Fruit fly (Drosophila melanogaster) whole organism, embryonic: ENCODE results near the gene edin.

ENCODE experiments used
- ATbp ChIP-seq: fragments of 200-800 bp; sonication (Bioruptor generic); optimal IDR thresholded peaks from 2 replicates; lab custom pipeline; 2017; ENCODE audit warnings: missing biosample characterization, mild to moderate bottlenecking, missing genetic modification characterization, missing genetic modification reagents
- Aef1 ChIP-seq: fragments of 200-800 bp; sonication (Bioruptor generic); IDR thresholded peaks from 3 replicates; pipeline ENCODE4 v1.3.6; 2022; ENCODE audit warnings: missing biosample characterization, missing genetic modification characterization
- Atf6 ChIP-seq: fragments of 200-800 bp; sonication (Bioruptor generic); IDR thresholded peaks from 2 replicates; pipeline ENCODE4 v1.3.6; 2022; ENCODE audit warnings: missing biosample characterization, missing genetic modification characterization
- BtbVII ChIP-seq: fragments of 200-800 bp; sonication (Bioruptor generic); optimal IDR thresholded peaks from 3 replicates; lab custom pipeline; 2017; ENCODE audit warnings: missing biosample characterization, mild to moderate bottlenecking, missing genetic modification characterization
- C15 ChIP-seq: fragments of 200-800 bp; sonication (Bioruptor generic); IDR thresholded peaks from 3 replicates; pipeline ENCODE4 v1.3.6; 2022; ENCODE audit warnings: missing biosample characterization, missing genetic modification characterization
- CG10321 ChIP-seq: fragments of 200-800 bp; sonication (Bioruptor generic); IDR thresholded peaks from 2 replicates; pipeline ENCODE4 v1.3.6; 2022; ENCODE audit warnings: missing biosample characterization, missing genetic modification characterization
- CG11695 ChIP-seq: fragments of 200-800 bp; sonication (Bioruptor generic); IDR thresholded peaks from 3 replicates; pipeline ENCODE4 v1.3.6; 2022; ENCODE audit warnings: missing biosample characterization, missing genetic modification characterization
- CG11696 ChIP-seq: fragments of 200-800 bp; sonication (Bioruptor generic); IDR thresholded peaks from 2 replicates; pipeline ENCODE4 v1.3.6; 2022; ENCODE audit warnings: missing biosample characterization, missing genetic modification characterization
- CG11723 ChIP-seq: fragments of 200-800 bp; sonication (Bioruptor generic); optimal IDR thresholded peaks from 2 replicates; lab custom pipeline; 2017; ENCODE audit warnings: missing biosample characterization, mild to moderate bottlenecking, missing genetic modification characterization
- CG13424 ChIP-seq: fragments of 200-800 bp; sonication (Bioruptor generic); optimal IDR thresholded peaks from 2 replicates; lab custom pipeline; 2019; ENCODE audit warnings: missing biosample characterization, mild to moderate bottlenecking, missing genetic modification characterization, moderate library complexity
- CG17361 ChIP-seq: fragments of 200-800 bp; sonication (Bioruptor generic); IDR thresholded peaks from 3 replicates; pipeline ENCODE4 v1.3.6; 2022; ENCODE audit warnings: missing biosample characterization, missing genetic modification characterization
- CG17385 ChIP-seq: fragments of 200-800 bp; sonication (Bioruptor generic); optimal IDR thresholded peaks from 3 replicates; lab custom pipeline; 2018; ENCODE audit warnings: missing biosample characterization, mild to moderate bottlenecking, missing genetic modification characterization
- CG34224 ChIP-seq: fragments of 200-800 bp; sonication (Bioruptor generic); IDR thresholded peaks from 3 replicates; pipeline ENCODE4 v1.3.6; 2022; ENCODE audit warnings: missing biosample characterization, missing genetic modification characterization; ENCODE audit not compliant: partially characterized antibody
- CG3726 ChIP-seq: fragments of 200-800 bp; sonication (Bioruptor generic); IDR thresholded peaks from 3 replicates; pipeline ENCODE4, ENCODE4 v1.3.6; 2022; ENCODE audit warnings: missing biosample characterization, missing genetic modification characterization
- CG4360 ChIP-seq: fragments of 200-800 bp; sonication (Bioruptor generic); IDR thresholded peaks from 2 replicates; pipeline ENCODE4 v1.3.6; 2022; ENCODE audit warnings: missing biosample characterization, missing genetic modification characterization
- CG6683 ChIP-seq: fragments of 200-800 bp; sonication (Bioruptor generic); optimal IDR thresholded peaks from 2 replicates; lab custom pipeline; 2017; ENCODE audit warnings: missing biosample characterization, mild to moderate bottlenecking, missing genetic modification characterization, missing genetic modification reagents
- CG7839 ChIP-seq: fragments of 200-800 bp; sonication (Bioruptor generic); optimal IDR thresholded peaks from 3 replicates; lab custom pipeline; 2018; ENCODE audit warnings: missing biosample characterization, mild to moderate bottlenecking, missing genetic modification characterization, moderate library complexity
- CG7963 ChIP-seq: fragments of 200-800 bp; sonication (Bioruptor generic); IDR thresholded peaks from 3 replicates; pipeline ENCODE4 v1.3.6; 2022; ENCODE audit warnings: missing biosample characterization, missing genetic modification characterization; ENCODE audit not compliant: partially characterized antibody
- CG8089 ChIP-seq: fragments of 200-800 bp; sonication (Bioruptor generic); optimal IDR thresholded peaks from 3 replicates; lab custom pipeline; 2016; ENCODE audit warnings: missing biosample characterization, missing genetic modification characterization
- CG9932 ChIP-seq: fragments of 200-800 bp; sonication (Bioruptor generic); IDR thresholded peaks from 2 replicates; pipeline ENCODE4 v1.3.6; 2022; ENCODE audit warnings: missing biosample characterization, missing genetic modification characterization
- CoRest ChIP-seq: fragments of 200-800 bp; sonication (Bioruptor generic); optimal IDR thresholded peaks from 3 replicates; lab custom pipeline; 2018; ENCODE audit warnings: missing biosample characterization, mild to moderate bottlenecking, missing genetic modification characterization, moderate library complexity
- D19A ChIP-seq: fragments of 200-800 bp; optimal IDR thresholded peaks from 3 replicates; lab custom pipeline; 2019; ENCODE audit warnings: missing biosample characterization, mild to moderate bottlenecking, missing genetic modification characterization, moderate library complexity
- Elba2 ChIP-seq: fragments of 200-800 bp; sonication (Bioruptor generic); optimal IDR thresholded peaks from 3 replicates; lab custom pipeline; 2016; ENCODE audit warnings: missing biosample characterization, missing genetic modification characterization
- HLH54F ChIP-seq: fragments of 200-800 bp; sonication (Bioruptor generic); optimal IDR thresholded peaks from 3 replicates; lab custom pipeline; 2016; ENCODE audit warnings: missing biosample characterization, missing genetic modification characterization
- Hmr ChIP-seq: fragments of 200-800 bp; sonication (Bioruptor generic); optimal IDR thresholded peaks from 3 replicates; lab custom pipeline; 2017; ENCODE audit warnings: mild to moderate bottlenecking, missing biosample characterization, missing genetic modification reagents, missing genetic modification characterization
- Jarid2 ChIP-seq: fragments of 200-800 bp; sonication (Bioruptor generic); optimal IDR thresholded peaks from 3 replicates; lab custom pipeline; 2017; ENCODE audit warnings: mild to moderate bottlenecking, missing biosample characterization, missing genetic modification reagents, missing genetic modification characterization
- Meics ChIP-seq: fragments of 200-800 bp; sonication (Bioruptor generic); optimal IDR thresholded peaks from 2 replicates; lab custom pipeline; 2017; ENCODE audit warnings: missing biosample characterization, mild to moderate bottlenecking, missing genetic modification characterization
- NC2α ChIP-seq: fragments of 200-800 bp; sonication (Bioruptor generic); optimal IDR thresholded peaks from 2 replicates; lab custom pipeline; 2016; ENCODE audit warnings: missing biosample characterization, missing genetic modification characterization
- Nf-YA ChIP-seq: fragments of 200-800 bp; sonication (Bioruptor generic); IDR thresholded peaks from 2 replicates; pipeline ENCODE4 v1.3.6; 2022; ENCODE audit warnings: missing biosample characterization, missing genetic modification characterization
- Optix ChIP-seq: fragments of 200-800 bp; sonication (Bioruptor generic); IDR thresholded peaks from 3 replicates; pipeline ENCODE4 v1.3.6; 2022; ENCODE audit warnings: missing biosample characterization, missing genetic modification characterization
- Sry-δ ChIP-seq: fragments of 200-800 bp; sonication (Bioruptor generic); optimal IDR thresholded peaks from 2 replicates; lab custom pipeline; 2016; ENCODE audit warnings: missing biosample characterization, missing genetic modification characterization
- Trl ChIP-seq, 3 experiments: fragments of >200 bp in 2 of 3; fragments of 200-800 bp in 1 of 3; sonication (Bioruptor generic) in 1 of 3; optimal IDR thresholded peaks; 2 replicates in 1 of 3; 3 replicates in 2 of 3; lab custom pipeline; 2016 to 2017; ENCODE audit warnings: missing biosample characterization in 1 of 3, missing genetic modification characterization in 1 of 3
- amos ChIP-seq: fragments of 200-800 bp; sonication (Bioruptor generic); IDR thresholded peaks from 2 replicates; pipeline ENCODE4 v1.3.6; 2022; ENCODE audit warnings: missing biosample characterization, missing genetic modification characterization; ENCODE audit not compliant: partially characterized antibody
- ap ChIP-seq: fragments of 200-800 bp; sonication (Bioruptor generic); IDR thresholded peaks from 2 replicates; pipeline ENCODE4 v1.3.6; 2022; ENCODE audit warnings: missing biosample characterization, missing genetic modification characterization
- ato ChIP-seq: fragments of 200-800 bp; sonication (Bioruptor generic); IDR thresholded peaks from 2 replicates; pipeline ENCODE4 v1.3.6; 2022; ENCODE audit warnings: missing biosample characterization, missing genetic modification characterization; ENCODE audit not compliant: partially characterized antibody
- az2 ChIP-seq: fragments of 200-800 bp; sonication (Bioruptor generic); optimal IDR thresholded peaks from 3 replicates; lab custom pipeline; 2016; ENCODE audit warnings: missing biosample characterization, missing genetic modification characterization
- bowl ChIP-seq: fragments of 200-800 bp; sonication (Bioruptor generic); IDR thresholded peaks from 2 replicates; pipeline ENCODE4 v1.3.6; 2022; ENCODE audit warnings: missing biosample characterization, missing genetic modification characterization
- bsh ChIP-seq, 2 experiments: fragments of 200-800 bp; sonication (Bioruptor generic); optimal IDR thresholded peaks; 2 replicates each; lab custom pipeline; 2017 to 2018; ENCODE audit warnings: mild to moderate bottlenecking in 2 of 2, missing biosample characterization in 2 of 2, missing genetic modification characterization in 2 of 2, moderate library complexity in 1 of 2
- dan ChIP-seq: fragments of 200-800 bp; sonication (Bioruptor generic); IDR thresholded peaks from 2 replicates; pipeline ENCODE4 v1.3.6; 2022; ENCODE audit warnings: missing biosample characterization, missing genetic modification characterization
- dm ChIP-seq: fragments of 200-800 bp; sonication (Bioruptor generic); optimal IDR thresholded peaks from 3 replicates; lab custom pipeline; 2016; ENCODE audit warnings: missing biosample characterization, missing genetic modification characterization
- jigr1 ChIP-seq: fragments of 200-800 bp; sonication (Bioruptor generic); IDR thresholded peaks from 3 replicates; pipeline ENCODE4 v1.3.6; 2022; ENCODE audit warnings: missing biosample characterization, missing genetic modification characterization
- lbe ChIP-seq: fragments of 200-800 bp; sonication (Bioruptor generic); optimal IDR thresholded peaks from 2 replicates; lab custom pipeline; 2016; ENCODE audit warnings: missing biosample characterization, mild to moderate bottlenecking, missing genetic modification characterization
- lilli ChIP-seq: fragments of 200-800 bp; sonication (Bioruptor generic); optimal IDR thresholded peaks from 3 replicates; lab custom pipeline; 2016; ENCODE audit warnings: missing biosample characterization, missing genetic modification characterization
- nmo ChIP-seq: fragments of 200-800 bp; sonication (Bioruptor generic); optimal IDR thresholded peaks from 2 replicates; lab custom pipeline; 2018; ENCODE audit warnings: missing biosample characterization, mild to moderate bottlenecking, missing genetic modification characterization, moderate library complexity
- pzg ChIP-seq: fragments of 200-800 bp; sonication (Bioruptor generic); optimal IDR thresholded peaks from 3 replicates; lab custom pipeline; 2018; ENCODE audit warnings: missing biosample characterization, mild to moderate bottlenecking, missing genetic modification characterization, moderate library complexity
- repo ChIP-seq: fragments of 200-800 bp; sonication (Bioruptor generic); optimal IDR thresholded peaks from 2 replicates; lab custom pipeline; 2016; ENCODE audit warnings: missing biosample characterization, missing genetic modification characterization
- slbo ChIP-seq: fragments of 200-800 bp; sonication (Bioruptor generic); IDR thresholded peaks from 2 replicates; pipeline ENCODE4 v1.3.6; 2022; ENCODE audit warnings: missing biosample characterization, missing genetic modification characterization

edin gene

DNA sequence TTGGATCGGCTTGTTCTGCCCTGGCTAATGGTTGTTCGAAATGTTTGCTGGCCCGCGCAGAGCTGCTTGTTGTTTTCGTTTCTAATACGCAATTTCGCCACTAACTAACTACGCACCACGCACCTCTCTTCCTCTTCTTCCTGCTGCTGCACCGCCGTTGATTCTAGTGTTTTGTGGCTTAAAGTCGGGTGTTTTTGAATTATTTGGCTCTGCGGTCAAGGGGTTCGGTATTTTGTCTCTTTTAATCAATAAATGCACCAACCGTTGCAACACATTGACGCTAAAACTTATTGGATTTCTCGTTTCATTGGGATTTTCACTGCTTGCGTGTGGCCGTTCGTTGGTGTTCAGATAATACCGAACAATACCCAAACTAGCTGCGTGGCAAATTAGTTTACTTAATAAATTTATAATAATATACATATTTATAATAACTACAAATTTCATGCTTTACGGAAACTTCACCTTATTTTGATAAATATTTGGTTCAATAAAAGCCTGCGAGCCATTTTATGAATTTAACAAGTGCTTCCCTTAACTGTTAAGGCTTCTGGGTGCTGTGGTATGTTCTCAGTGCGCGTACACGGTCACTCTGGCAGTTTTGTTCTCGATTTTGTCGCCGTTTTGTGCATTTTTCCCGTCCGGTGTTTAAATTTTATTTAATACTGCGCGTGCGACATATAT lies 35.0 kb downstream of the edin start, which contains the start of the genes Edc3 and Nedd4 (continued):
- TF ChIP-seq lbe (GFP tag; lab: Kevin White, UChicago), result no peak
- TF ChIP-seq Aef1 (GFP tag; lab: Robert Waterston, UW), result no peak
- peak; percentile 65 for TF ChIP-seq nmo (GFP tag; lab: Kevin White, UChicago)
- no peak for TF ChIP-seq Sry-δ (GFP tag; lab: Kevin White, UChicago)
- no peak for TF ChIP-seq CG6683 (GFP tag; lab: Kevin White, UChicago)
- TF ChIP-seq dm (GFP tag; lab: Kevin White, UChicago), result peak; percentile 23
- TF ChIP-seq Meics (GFP tag; lab: Kevin White, UChicago), result peak; percentile 20
- TF ChIP-seq CG17361 (GFP tag; lab: Robert Waterston, UW), result peak; percentile 60; the same call in 2 of the 3 replicates
- no peak for TF ChIP-seq CG3726 (GFP tag; lab: Robert Waterston, UW)
- no peak for TF ChIP-seq Atf6 (GFP tag; lab: Robert Waterston, UW)
- peak; percentile 40 for TF ChIP-seq CoRest (tag; lab: Kevin White, UChicago)
- no peak for TF ChIP-seq CG8089
- TF ChIP-seq BtbVII (GFP tag; lab: Kevin White, UChicago), result peak; percentile 29
- no peak for TF ChIP-seq slbo (GFP tag; lab: Robert Waterston, UW)
- TF ChIP-seq ap (GFP tag; lab: Robert Waterston, UW), result no peak
- no peak for TF ChIP-seq ato (GFP tag; lab: Robert Waterston, UW)
- peak; percentile 55 for TF ChIP-seq Hmr (GFP tag; lab: Kevin White, UChicago)
- TF ChIP-seq amos (GFP tag; lab: Robert Waterston, UW), result peak; percentile 27; the same call in 1 of the 2 replicates
- TF ChIP-seq Optix (GFP tag; lab: Robert Waterston, UW), result no peak
- TF ChIP-seq pzg (GFP tag; lab: Kevin White, UChicago), result peak; percentile 52

dm6 chr3L:17530471-17531149 lies 35.9 kb downstream of the edin start:
- TF ChIP-seq repo, result peak; percentile 4
- TF ChIP-seq ATbp (GFP tag; lab: Kevin White, UChicago), result peak; percentile 32
- no peak for TF ChIP-seq jigr1 (GFP tag; lab: Robert Waterston, UW)
- peak; percentile 53 for TF ChIP-seq D19A
- peak; percentile 56; the same call in 1 of the 2 replicates for TF ChIP-seq CG4360
- 0 out of 2 replicates have a peak, but pooled peaks have one; percentile 9 for TF ChIP-seq CG9932 (GFP tag; lab: Robert Waterston, UW)
- TF ChIP-seq az2 (GFP tag; lab: Kevin White, UChicago), result no peak
- no peak for TF ChIP-seq CG7963 (GFP tag; lab: Robert Waterston, UW)
- peak; percentile 7 for TF ChIP-seq CG11723 (GFP tag; lab: Kevin White, UChicago)
- TF ChIP-seq HLH54F (GFP tag; lab: Kevin White, UChicago), result no peak
- TF ChIP-seq Elba2 (GFP tag; lab: Kevin White, UChicago), result no peak
- TF ChIP-seq CG11696 (GFP tag; lab: Robert Waterston, UW), result 0 out of 2 replicates have a peak, but pooled peaks have one; percentile 30
- no peak for TF ChIP-seq C15 (GFP tag; lab: Robert Waterston, UW)
- TF ChIP-seq Nf-YA (GFP tag; lab: Robert Waterston, UW), result 0 out of 2 replicates have a peak, but pooled peaks have one; percentile 17
- peak; percentile 72 for TF ChIP-seq CG17385 (GFP tag; lab: Kevin White, UChicago)
- no peak for TF ChIP-seq Jarid2 (GFP tag; lab: Kevin White, UChicago)
- TF ChIP-seq lilli, result no peak
- no peak for TF ChIP-seq bowl
- TF ChIP-seq bsh (GFP tag; optimal IDR thresholded peaks at IDR 0.05; lab: Kevin White, UChicago), result peak in 1 of 2 experiments; percentile 7
- no peak for TF ChIP-seq Trl (optimal IDR thresholded peaks at IDR 0.05; lab: Kevin White, UChicago)
- TF ChIP-seq Trl (GFP tag; optimal IDR thresholded peaks at IDR 0.05; lab: Kevin White, UChicago), result peak; percentile 3
- no peak for TF ChIP-seq CG34224
- 0 out of 3 replicates have a peak, but pooled peaks have one; percentile 14 for TF ChIP-seq CG11695 (GFP tag; lab: Robert Waterston, UW)
- no peak for TF ChIP-seq CG13424 (tag; lab: Kevin White, UChicago)
- no peak for TF ChIP-seq dan (GFP tag; lab: Robert Waterston, UW)
- no peak for TF ChIP-seq CG7839 (tag; lab: Kevin White, UChicago)
- peak; percentile 13 for TF ChIP-seq NC2α (GFP tag; lab: Kevin White, UChicago)
- TF ChIP-seq CG10321 (GFP tag; lab: Robert Waterston, UW), result peak; percentile 80
